Fruit fly (Drosophila melanogaster) whole organism, embryonic: ENCODE results near the gene CG31259.

Source experiments
- Ada2b ChIP-seq: fragments of 200-800 bp; sonication (Bioruptor generic); IDR thresholded peaks from 2 replicates; pipeline ENCODE4 v1.3.6; 2022; ENCODE audit warnings: missing biosample characterization, missing genetic modification characterization
- Asciz ChIP-seq: fragments of 200-800 bp; sonication (Bioruptor generic); optimal IDR thresholded peaks from 2 replicates; lab custom pipeline; 2017; ENCODE audit warnings: missing biosample characterization, mild to moderate bottlenecking, missing genetic modification characterization, missing genetic modification reagents
- Atf6 ChIP-seq: fragments of 200-800 bp; sonication (Bioruptor generic); IDR thresholded peaks from 2 replicates; pipeline ENCODE4 v1.3.6; 2022; ENCODE audit warnings: missing biosample characterization, missing genetic modification characterization
- B-H1 ChIP-seq: fragments of 200-800 bp; sonication (Bioruptor generic); IDR thresholded peaks from 3 replicates; pipeline ENCODE4 v1.3.6; 2022; ENCODE audit warnings: missing biosample characterization, missing genetic modification characterization
- CG10654 ChIP-seq: fragments of 200-800 bp; sonication (Bioruptor generic); optimal IDR thresholded peaks from 2 replicates; lab custom pipeline; 2016; ENCODE audit warnings: missing biosample characterization, missing genetic modification characterization
- CG10979 ChIP-seq: fragments of 200-800 bp; sonication (Bioruptor generic); optimal IDR thresholded peaks from 2 replicates; lab custom pipeline; 2018; ENCODE audit warnings: missing biosample characterization, mild to moderate bottlenecking, missing genetic modification characterization, moderate library complexity
- CG12391 ChIP-seq: fragments of 200-800 bp; sonication (Bioruptor generic); optimal IDR thresholded peaks from 3 replicates; lab custom pipeline; 2018; ENCODE audit warnings: missing biosample characterization, mild to moderate bottlenecking, missing genetic modification characterization, moderate library complexity
- CG13624 ChIP-seq: fragments of 200-800 bp; sonication (Bioruptor generic); optimal IDR thresholded peaks from 2 replicates; lab custom pipeline; 2016; ENCODE audit warnings: missing biosample characterization, missing genetic modification characterization
- CG13775 ChIP-seq: fragments of 200-800 bp; sonication (Bioruptor generic); optimal IDR thresholded peaks from 3 replicates; lab custom pipeline; 2017; ENCODE audit warnings: missing biosample characterization, mild to moderate bottlenecking, missing genetic modification characterization
- CG14050 ChIP-seq: fragments of 200-800 bp; sonication (Bioruptor generic); IDR thresholded peaks from 3 replicates; pipeline ENCODE4 v1.3.6; 2022; ENCODE audit warnings: missing biosample characterization, missing genetic modification characterization
- CG15011 ChIP-seq: fragments of 200-800 bp; sonication (Bioruptor generic); optimal IDR thresholded peaks from 3 replicates; lab custom pipeline; 2018; ENCODE audit warnings: missing biosample characterization, mild to moderate bottlenecking, missing genetic modification characterization
- CG1529 ChIP-seq: fragments of 200-800 bp; sonication (Bioruptor generic); optimal IDR thresholded peaks from 3 replicates; lab custom pipeline; 2018; ENCODE audit warnings: missing biosample characterization, missing genetic modification characterization
- CG15696 ChIP-seq: fragments of 200-800 bp; sonication (Bioruptor generic); optimal IDR thresholded peaks from 2 replicates; lab custom pipeline; 2019; ENCODE audit warnings: missing biosample characterization, mild to moderate bottlenecking, missing genetic modification characterization, moderate library complexity
- CG1647 ChIP-seq: fragments of 200-800 bp; sonication (Bioruptor generic); optimal IDR thresholded peaks from 3 replicates; lab custom pipeline; 2016; ENCODE audit warnings: missing biosample characterization, missing genetic modification characterization
- CG1792 ChIP-seq: fragments of 200-800 bp; sonication (Bioruptor generic); optimal IDR thresholded peaks from 2 replicates; lab custom pipeline; 2016; ENCODE audit warnings: missing biosample characterization, missing genetic modification characterization
- CG18599 ChIP-seq: fragments of 200-800 bp; sonication (Bioruptor generic); optimal IDR thresholded peaks from 3 replicates; lab custom pipeline; 2017; ENCODE audit warnings: missing biosample characterization, missing genetic modification characterization, mild to moderate bottlenecking, moderate library complexity, missing genetic modification reagents
- CG18619 ChIP-seq: fragments of 200-800 bp; sonication (Bioruptor generic); optimal IDR thresholded peaks from 3 replicates; lab custom pipeline; 2017; ENCODE audit warnings: missing biosample characterization, mild to moderate bottlenecking, missing genetic modification characterization
- CG2120 ChIP-seq: fragments of 200-800 bp; sonication (Bioruptor generic); optimal IDR thresholded peaks from 3 replicates; lab custom pipeline; 2016; ENCODE audit warnings: missing biosample characterization, missing genetic modification characterization
- CG2712 ChIP-seq: fragments of 200-800 bp; optimal IDR thresholded peaks from 3 replicates; lab custom pipeline; 2019; ENCODE audit warnings: missing biosample characterization, mild to moderate bottlenecking, missing genetic modification characterization, moderate library complexity
- CG5953 ChIP-seq: fragments of 200-800 bp; sonication (Bioruptor generic); IDR thresholded peaks from 2 replicates; pipeline ENCODE4 v1.3.6; 2022; ENCODE audit warnings: missing biosample characterization, missing genetic modification characterization
- CG6175 ChIP-seq: fragments of 200-800 bp; sonication (Bioruptor generic); IDR thresholded peaks from 3 replicates; pipeline ENCODE4 v1.3.6; 2022; ENCODE audit warnings: missing biosample characterization, missing genetic modification characterization
- CG6683 ChIP-seq: fragments of 200-800 bp; sonication (Bioruptor generic); optimal IDR thresholded peaks from 2 replicates; lab custom pipeline; 2017; ENCODE audit warnings: missing biosample characterization, mild to moderate bottlenecking, missing genetic modification characterization, missing genetic modification reagents
- CrebB ChIP-seq: fragments of 200-800 bp; sonication (Bioruptor generic); optimal IDR thresholded peaks from 3 replicates; lab custom pipeline; 2018; ENCODE audit warnings: missing biosample characterization, mild to moderate bottlenecking, missing genetic modification characterization
- Ets65A ChIP-seq: fragments of 200-800 bp; sonication (Bioruptor generic); peaks from one replicate; lab custom pipeline; 2016; ENCODE audit warnings: missing biosample characterization, missing genetic modification characterization
- HHEX ChIP-seq: fragments of 200-800 bp; sonication (Bioruptor generic); optimal IDR thresholded peaks from 3 replicates; lab custom pipeline; 2017; ENCODE audit warnings: missing biosample characterization, mild to moderate bottlenecking, missing genetic modification characterization, missing genetic modification reagents
- Hmr ChIP-seq: fragments of 200-800 bp; sonication (Bioruptor generic); optimal IDR thresholded peaks from 3 replicates; lab custom pipeline; 2017; ENCODE audit warnings: mild to moderate bottlenecking, missing biosample characterization, missing genetic modification reagents, missing genetic modification characterization
- Jarid2 ChIP-seq: fragments of 200-800 bp; sonication (Bioruptor generic); optimal IDR thresholded peaks from 3 replicates; lab custom pipeline; 2017; ENCODE audit warnings: mild to moderate bottlenecking, missing biosample characterization, missing genetic modification reagents, missing genetic modification characterization
- Lhr ChIP-seq: fragments of 200-800 bp; sonication (Bioruptor generic); optimal IDR thresholded peaks from 3 replicates; lab custom pipeline; 2017; ENCODE audit warnings: mild to moderate bottlenecking, missing biosample characterization, missing genetic modification reagents, missing genetic modification characterization
- Mad ChIP-seq: fragments of 200-800 bp; sonication (Bioruptor generic); optimal IDR thresholded peaks from 2 replicates; lab custom pipeline; 2016; ENCODE audit warnings: missing biosample characterization, missing genetic modification characterization
- NFAT ChIP-seq: fragments of 200-800 bp; sonication (Bioruptor generic); IDR thresholded peaks from 2 replicates; pipeline ENCODE4 v1.3.6; 2022; ENCODE audit warnings: missing biosample characterization, missing genetic modification characterization
- Nf-YA ChIP-seq: fragments of 200-800 bp; sonication (Bioruptor generic); IDR thresholded peaks from 2 replicates; pipeline ENCODE4 v1.3.6; 2022; ENCODE audit warnings: missing biosample characterization, missing genetic modification characterization
- Oli ChIP-seq: fragments of 200-800 bp; sonication (Bioruptor generic); optimal IDR thresholded peaks from 2 replicates; lab custom pipeline; 2018; ENCODE audit warnings: missing biosample characterization, mild to moderate bottlenecking, missing genetic modification characterization, moderate library complexity
- Poxn ChIP-seq: fragments of 200-800 bp; sonication (Bioruptor generic); IDR thresholded peaks from 2 replicates; pipeline ENCODE4 v1.3.6; 2022; ENCODE audit warnings: missing biosample characterization, missing genetic modification characterization
- Vsx1 ChIP-seq: fragments of 200-800 bp; sonication (Bioruptor generic); optimal IDR thresholded peaks from 2 replicates; lab custom pipeline; 2017; ENCODE audit warnings: missing biosample characterization, mild to moderate bottlenecking, missing genetic modification characterization, missing genetic modification reagents
- Xbp1 ChIP-seq: fragments of 200-800 bp; sonication (Bioruptor generic); optimal IDR thresholded peaks from 3 replicates; lab custom pipeline; 2016; ENCODE audit warnings: missing biosample characterization, mild to moderate bottlenecking, missing genetic modification characterization
- ab ChIP-seq: fragments of 200-800 bp; sonication (Bioruptor generic); optimal IDR thresholded peaks from 2 replicates; lab custom pipeline; 2016; ENCODE audit warnings: missing biosample characterization, missing genetic modification characterization
- bcd ChIP-seq: fragments of 200-800 bp; sonication (Bioruptor generic); optimal IDR thresholded peaks from 2 replicates; lab custom pipeline; 2017; ENCODE audit warnings: missing biosample characterization, mild to moderate bottlenecking, missing genetic modification characterization
- inv ChIP-seq: fragments of 200-800 bp; sonication (Bioruptor generic); IDR thresholded peaks from 2 replicates; pipeline ENCODE4 v1.3.6; 2022; ENCODE audit warnings: missing biosample characterization, missing genetic modification characterization; ENCODE audit not compliant: partially characterized antibody
- lilli ChIP-seq: fragments of 200-800 bp; sonication (Bioruptor generic); optimal IDR thresholded peaks from 3 replicates; lab custom pipeline; 2016; ENCODE audit warnings: missing biosample characterization, missing genetic modification characterization
- org-1 ChIP-seq: fragments of 200-800 bp; sonication (Bioruptor generic); optimal IDR thresholded peaks from 2 replicates; lab custom pipeline; 2017; ENCODE audit warnings: missing biosample characterization, missing genetic modification characterization
- peb ChIP-seq: fragments of 200-800 bp; sonication (Bioruptor generic); IDR thresholded peaks from 2 replicates; pipeline ENCODE4 v1.3.6; 2022; ENCODE audit warnings: missing biosample characterization, missing genetic modification characterization
- pita ChIP-seq: fragments of 200-800 bp; sonication (Bioruptor generic); optimal IDR thresholded peaks from 2 replicates; lab custom pipeline; 2017; ENCODE audit warnings: missing biosample characterization, mild to moderate bottlenecking, missing genetic modification characterization
- repo ChIP-seq: fragments of 200-800 bp; sonication (Bioruptor generic); optimal IDR thresholded peaks from 2 replicates; lab custom pipeline; 2016; ENCODE audit warnings: missing biosample characterization, missing genetic modification characterization
- row ChIP-seq: fragments of 200-800 bp; sonication (Bioruptor generic); IDR thresholded peaks from 3 replicates; pipeline ENCODE4 v1.3.6; 2022; ENCODE audit warnings: missing biosample characterization, missing genetic modification characterization
- salm ChIP-seq: fragments of 200-800 bp; sonication (Bioruptor generic); optimal IDR thresholded peaks from 2 replicates; lab custom pipeline; 2018; ENCODE audit warnings: missing biosample characterization, mild to moderate bottlenecking, missing genetic modification characterization
- sd ChIP-seq: fragments of 200-800 bp; sonication (Bioruptor generic); optimal IDR thresholded peaks from 3 replicates; lab custom pipeline; 2018; ENCODE audit warnings: missing biosample characterization, mild to moderate bottlenecking, missing genetic modification characterization, moderate library complexity
- sens ChIP-seq: fragments of 200-800 bp; sonication (Bioruptor generic); peaks from one replicate; lab custom pipeline; 2016; ENCODE audit warnings: missing biosample characterization, missing genetic modification characterization
- seq ChIP-seq: fragments of 200-800 bp; sonication (Bioruptor generic); IDR thresholded peaks from 2 replicates; pipeline ENCODE4 v1.3.6; 2022; ENCODE audit warnings: missing biosample characterization, missing genetic modification characterization
- sqz ChIP-seq: fragments of 200-800 bp; sonication (Bioruptor generic); optimal IDR thresholded peaks from 3 replicates; lab custom pipeline; 2018; ENCODE audit warnings: missing biosample characterization, mild to moderate bottlenecking, missing genetic modification characterization
- wdn ChIP-seq: fragments of 200-800 bp; sonication (Bioruptor generic); IDR thresholded peaks from 2 replicates; pipeline ENCODE4 v1.3.6; 2022; ENCODE audit warnings: missing biosample characterization, missing genetic modification characterization
- wek ChIP-seq: fragments of 200-800 bp; sonication (Bioruptor generic); optimal IDR thresholded peaks from 3 replicates; lab custom pipeline; 2018; ENCODE audit warnings: missing biosample characterization, mild to moderate bottlenecking, missing genetic modification characterization, moderate library complexity
- z ChIP-seq: fragments of 200-800 bp; sonication (Bioruptor generic); IDR thresholded peaks from 3 replicates; pipeline ENCODE4 v1.3.6; 2022; ENCODE audit warnings: missing biosample characterization, missing genetic modification characterization

Gene CG31259

DNA sequence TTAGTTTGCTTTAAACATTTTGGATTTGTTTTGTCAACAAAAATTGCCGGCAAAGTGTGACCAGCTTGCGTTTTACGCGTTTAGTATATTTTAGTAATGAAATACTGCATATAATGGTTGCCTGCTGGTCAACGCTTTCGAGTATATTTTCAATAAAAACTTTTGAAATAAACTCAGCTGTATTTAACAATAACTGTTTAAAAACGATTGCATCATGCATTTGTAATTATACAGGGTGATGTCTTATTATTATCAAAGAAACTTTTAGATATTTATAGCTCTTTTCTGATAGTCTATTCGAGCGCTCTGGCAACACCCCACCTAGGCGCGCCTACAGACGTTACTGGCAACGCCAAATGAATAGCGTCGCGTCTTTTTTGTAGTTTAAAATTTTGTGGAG is 40.0 kb downstream of the CG31259 start, which contains the start of gene Cenp-C (continued):
- TF ChIP-seq Jarid2 (GFP tag; lab: Kevin White, UChicago) (no peak), CG13775 (GFP tag; lab: Kevin White, UChicago) (peak; percentile 37), CG18599 (GFP tag; lab: Kevin White, UChicago) (no peak), Lhr (peak; percentile 40), CG10654 (GFP tag; lab: Kevin White, UChicago) (peak; percentile 22), repo (GFP tag; lab: Kevin White, UChicago) (no peak), CG15696 (tag; lab: Kevin White, UChicago) (peak; percentile 28), peb (GFP tag; lab: Robert Waterston, UW) (no peak), Oli (tag; lab: Kevin White, UChicago) (no peak), CG5953 (GFP tag; lab: Robert Waterston, UW) (no peak), NFAT (GFP tag; lab: Robert Waterston, UW) (0 out of 2 replicates have a peak, but pooled peaks have one; percentile 17), CG1792 (no peak), bcd (GFP tag; lab: Kevin White, UChicago) (peak; percentile 17), CG2712 (peak; percentile 40), Asciz (no peak), sd (tag; lab: Kevin White, UChicago) (no peak), Vsx1 (no peak), Poxn (GFP tag; lab: Robert Waterston, UW) (no peak), CG1647 (GFP tag; lab: Kevin White, UChicago) (no peak), CG14050 (GFP tag; lab: Robert Waterston, UW) (no peak), inv (GFP tag; lab: Robert Waterston, UW) (no peak), Ets65A (GFP tag; lab: Kevin White, UChicago) (peak; percentile 87), seq (no peak), Mad (GFP tag; lab: Kevin White, UChicago) (no peak), row (peak; percentile 71; the same call in 2 of the 3 replicates), CG6175 (GFP tag; lab: Robert Waterston, UW) (no peak), CG6683 (no peak), Nf-YA (GFP tag; lab: Robert Waterston, UW) (no peak), CG13624 (GFP tag; lab: Kevin White, UChicago) (peak; percentile 36), Hmr (GFP tag; lab: Kevin White, UChicago) (no peak), org-1 (GFP tag; lab: Kevin White, UChicago) (no peak), sens (GFP tag; lab: Kevin White, UChicago) (peak; percentile 84), CG12391 (peak; percentile 39), lilli (peak; percentile 64), B-H1 (no peak), wdn (GFP tag; lab: Robert Waterston, UW) (no peak), CG2120 (GFP tag; lab: Kevin White, UChicago) (peak; percentile 62), z (GFP tag; lab: Robert Waterston, UW) (no peak), HHEX (GFP tag; lab: Kevin White, UChicago) (no peak), Ada2b (no peak), ab (GFP tag; lab: Kevin White, UChicago) (no peak), CG10979 (tag; lab: Kevin White, UChicago) (no peak), pita (GFP tag; lab: Kevin White, UChicago) (no peak), salm (no peak), CG18619 (GFP tag; lab: Kevin White, UChicago) (no peak), Xbp1 (GFP tag; lab: Kevin White, UChicago) (peak; percentile 60), wek (GFP tag; lab: Kevin White, UChicago) (no peak), CrebB (no peak), CG15011 (no peak), CG1529 (GFP tag; lab: Kevin White, UChicago) (no peak), sqz (no peak), Atf6 (GFP tag; lab: Robert Waterston, UW) (no peak)
